Fruit fly (Drosophila melanogaster) whole organism, embryonic: Measurements from ENCODE around the gene CG42486.

Experiments
- ATbp ChIP-seq: fragments of 200-800 bp; sonication (Bioruptor generic); optimal IDR thresholded peaks from 2 replicates; lab custom pipeline; 2017; ENCODE audit warnings: missing biosample characterization, mild to moderate bottlenecking, missing genetic modification characterization, missing genetic modification reagents
- Abd-B ChIP-seq: fragments of 200-800 bp; sonication (Bioruptor generic); optimal IDR thresholded peaks from 2 replicates; lab custom pipeline; 2018; ENCODE audit warnings: missing biosample characterization, mild to moderate bottlenecking, missing genetic modification characterization, moderate library complexity
- Antp ChIP-seq: fragments of 200-800 bp; sonication (Bioruptor generic); optimal IDR thresholded peaks from 3 replicates; lab custom pipeline; 2016; ENCODE audit warnings: missing biosample characterization, missing genetic modification characterization
- CG10543 ChIP-seq: fragments of 200-800 bp; sonication (Bioruptor generic); optimal IDR thresholded peaks from 3 replicates; lab custom pipeline; 2017; ENCODE audit warnings: missing biosample characterization, mild to moderate bottlenecking, missing genetic modification characterization, moderate library complexity
- CG11696 ChIP-seq: fragments of 200-800 bp; sonication (Bioruptor generic); IDR thresholded peaks from 2 replicates; pipeline ENCODE4 v1.3.6; 2022; ENCODE audit warnings: missing biosample characterization, missing genetic modification characterization
- CG12155 ChIP-seq: fragments of 200-800 bp; sonication (Bioruptor generic); optimal IDR thresholded peaks from 3 replicates; lab custom pipeline; 2016; ENCODE audit warnings: missing biosample characterization, missing genetic modification characterization
- CG12769 ChIP-seq: fragments of 200-800 bp; sonication (Bioruptor generic); optimal IDR thresholded peaks from 2 replicates; lab custom pipeline; 2019; ENCODE audit warnings: missing biosample characterization, mild to moderate bottlenecking, missing genetic modification characterization, moderate library complexity
- CG13296 ChIP-seq: fragments of 200-800 bp; sonication (Bioruptor generic); optimal IDR thresholded peaks from 3 replicates; lab custom pipeline; 2018; ENCODE audit warnings: missing biosample characterization, mild to moderate bottlenecking, missing genetic modification characterization
- CG13894 ChIP-seq: fragments of 200-800 bp; sonication (Bioruptor generic); optimal IDR thresholded peaks from 3 replicates; lab custom pipeline; 2018; ENCODE audit warnings: missing biosample characterization, mild to moderate bottlenecking, missing genetic modification characterization, moderate library complexity
- CG14667 ChIP-seq: fragments of 200-800 bp; sonication (Bioruptor generic); IDR thresholded peaks from 2 replicates; pipeline ENCODE4 v1.3.6; 2022; ENCODE audit warnings: missing biosample characterization, missing genetic modification characterization
- CG2199 ChIP-seq: fragments of 200-800 bp; sonication (Bioruptor generic); IDR thresholded peaks from 3 replicates; pipeline ENCODE4 v1.3.6; 2022; ENCODE audit warnings: missing biosample characterization, missing genetic modification characterization
- CG2678 ChIP-seq: fragments of 200-800 bp; sonication (Bioruptor generic); optimal IDR thresholded peaks from 3 replicates; lab custom pipeline; 2019; ENCODE audit warnings: missing biosample characterization, mild to moderate bottlenecking, missing genetic modification characterization, moderate library complexity
- CG30403 ChIP-seq: fragments of 200-800 bp; sonication (Bioruptor generic); optimal IDR thresholded peaks from 3 replicates; lab custom pipeline; 2016; ENCODE audit warnings: missing biosample characterization, missing genetic modification characterization
- CG3163 ChIP-seq: fragments of 200-800 bp; sonication (Bioruptor generic); optimal IDR thresholded peaks from 3 replicates; lab custom pipeline; 2016; ENCODE audit warnings: missing biosample characterization, missing genetic modification characterization
- CG34224 ChIP-seq: fragments of 200-800 bp; sonication (Bioruptor generic); IDR thresholded peaks from 3 replicates; pipeline ENCODE4 v1.3.6; 2022; ENCODE audit warnings: missing biosample characterization, missing genetic modification characterization; ENCODE audit not compliant: partially characterized antibody
- CG34376 ChIP-seq: fragments of 200-800 bp; sonication (Bioruptor generic); optimal IDR thresholded peaks from 2 replicates; lab custom pipeline; 2018; ENCODE audit warnings: missing biosample characterization, mild to moderate bottlenecking, missing genetic modification characterization
- CG3847 ChIP-seq: fragments of 200-800 bp; sonication (Bioruptor generic); IDR thresholded peaks from 2 replicates; pipeline ENCODE4 v1.3.6; 2022; ENCODE audit warnings: missing biosample characterization, missing genetic modification characterization
- CG6175 ChIP-seq: fragments of 200-800 bp; sonication (Bioruptor generic); IDR thresholded peaks from 3 replicates; pipeline ENCODE4 v1.3.6; 2022; ENCODE audit warnings: missing biosample characterization, missing genetic modification characterization
- CG6791 ChIP-seq: fragments of 200-800 bp; sonication (Bioruptor generic); IDR thresholded peaks from 3 replicates; pipeline ENCODE4 v1.3.6; 2022; ENCODE audit warnings: missing biosample characterization, missing genetic modification characterization; ENCODE audit not compliant: partially characterized antibody
- CG8478 ChIP-seq: fragments of >200 bp; optimal IDR thresholded peaks from 2 replicates; lab custom pipeline; 2018
- CG9797 ChIP-seq: fragments of 200-800 bp; sonication (Bioruptor generic); optimal IDR thresholded peaks from 3 replicates; lab custom pipeline; 2018; ENCODE audit warnings: missing biosample characterization, mild to moderate bottlenecking, missing genetic modification characterization
- CTCF ChIP-seq: fragments of 200-800 bp; sonication (Bioruptor generic); optimal IDR thresholded peaks from 2 replicates; lab custom pipeline; 2017; ENCODE audit warnings: missing biosample characterization, mild to moderate bottlenecking, missing genetic modification characterization, moderate library complexity
- CkIIα-i1 ChIP-seq: fragments of 200-800 bp; sonication (Bioruptor generic); IDR thresholded peaks from 2 replicates; pipeline ENCODE4 v1.3.6; 2022; ENCODE audit warnings: missing biosample characterization, missing genetic modification characterization
- Dll ChIP-seq: fragments of 200-800 bp; sonication (Bioruptor generic); IDR thresholded peaks from 4 replicates; pipeline ENCODE4 v1.3.6; 2022; ENCODE audit warnings: missing biosample characterization, missing genetic modification characterization; ENCODE audit not compliant: partially characterized antibody
- ERR ChIP-seq: fragments of 200-800 bp; sonication (Bioruptor generic); optimal IDR thresholded peaks from 2 replicates; lab custom pipeline; 2016; ENCODE audit warnings: missing biosample characterization, missing genetic modification characterization
- HmgZ ChIP-seq: fragments of 200-800 bp; sonication (Bioruptor generic); optimal IDR thresholded peaks from 2 replicates; lab custom pipeline; 2018; ENCODE audit warnings: missing biosample characterization, mild to moderate bottlenecking, missing genetic modification characterization
- Jarid2 ChIP-seq: fragments of 200-800 bp; sonication (Bioruptor generic); optimal IDR thresholded peaks from 3 replicates; lab custom pipeline; 2017; ENCODE audit warnings: mild to moderate bottlenecking, missing biosample characterization, missing genetic modification reagents, missing genetic modification characterization
- Med ChIP-seq: fragments of 200-800 bp; sonication (Bioruptor generic); peaks from one replicate; lab custom pipeline; 2016; ENCODE audit warnings: missing biosample characterization, missing genetic modification characterization, mild to moderate bottlenecking, inconsistent platforms, moderate library complexity
- Ssrp ChIP-seq: fragments of 200-800 bp; sonication (Bioruptor generic); optimal IDR thresholded peaks from 2 replicates; lab custom pipeline; 2018; ENCODE audit warnings: missing biosample characterization, mild to moderate bottlenecking, missing genetic modification characterization, moderate library complexity
- YL-1 ChIP-seq: fragments of 200-800 bp; sonication (Bioruptor generic); optimal IDR thresholded peaks from 3 replicates; lab custom pipeline; 2017; ENCODE audit warnings: missing biosample characterization, mild to moderate bottlenecking, missing genetic modification characterization
- ab ChIP-seq: fragments of 200-800 bp; sonication (Bioruptor generic); optimal IDR thresholded peaks from 2 replicates; lab custom pipeline; 2016; ENCODE audit warnings: missing biosample characterization, missing genetic modification characterization
- amos ChIP-seq: fragments of 200-800 bp; sonication (Bioruptor generic); IDR thresholded peaks from 2 replicates; pipeline ENCODE4 v1.3.6; 2022; ENCODE audit warnings: missing biosample characterization, missing genetic modification characterization; ENCODE audit not compliant: partially characterized antibody
- bab2 ChIP-seq: fragments of 200-800 bp; sonication (Bioruptor generic); optimal IDR thresholded peaks from 2 replicates; lab custom pipeline; 2016; ENCODE audit warnings: missing biosample characterization, missing genetic modification characterization
- ci ChIP-seq: fragments of 200-800 bp; sonication (Bioruptor generic); IDR thresholded peaks from 3 replicates; pipeline ENCODE4 v1.3.6; 2022; ENCODE audit warnings: missing biosample characterization, missing genetic modification characterization
- da ChIP-seq: fragments of 200-800 bp; sonication (Bioruptor generic); optimal IDR thresholded peaks from 2 replicates; lab custom pipeline; 2016; ENCODE audit warnings: missing biosample characterization, missing genetic modification characterization
- dan ChIP-seq: fragments of 200-800 bp; sonication (Bioruptor generic); IDR thresholded peaks from 2 replicates; pipeline ENCODE4 v1.3.6; 2022; ENCODE audit warnings: missing biosample characterization, missing genetic modification characterization
- dm ChIP-seq: fragments of 200-800 bp; sonication (Bioruptor generic); optimal IDR thresholded peaks from 3 replicates; lab custom pipeline; 2016; ENCODE audit warnings: missing biosample characterization, missing genetic modification characterization
- dmrt99B ChIP-seq: fragments of 200-800 bp; sonication (Bioruptor generic); optimal IDR thresholded peaks from 2 replicates; lab custom pipeline; 2018; ENCODE audit warnings: missing biosample characterization, mild to moderate bottlenecking, missing genetic modification characterization, moderate library complexity
- dpn ChIP-seq, 2 experiments: fragments of 200-800 bp; sonication (Bioruptor generic); optimal IDR thresholded peaks; 3 replicates each; lab custom pipeline; 2016; ENCODE audit warnings: missing biosample characterization in 2 of 2, missing genetic modification characterization in 2 of 2
- fd3F ChIP-seq: fragments of 200-800 bp; sonication (Bioruptor generic); optimal IDR thresholded peaks from 2 replicates; lab custom pipeline; 2018; ENCODE audit warnings: missing biosample characterization, mild to moderate bottlenecking, missing genetic modification characterization, moderate library complexity
- gem ChIP-seq: fragments of 200-800 bp; sonication (Bioruptor generic); optimal IDR thresholded peaks from 2 replicates; lab custom pipeline; 2019; ENCODE audit warnings: missing biosample characterization, mild to moderate bottlenecking, missing genetic modification characterization, moderate library complexity
- lov ChIP-seq, 2 experiments: fragments of 200-800 bp in 1 of 2; fragments of >200 bp in 1 of 2; sonication (Bioruptor generic) in 1 of 2; IDR thresholded peaks in 1 of 2; optimal IDR thresholded peaks in 1 of 2; 2 replicates in 1 of 2; 3 replicates in 1 of 2; pipeline versions ENCODE4 v1.3.6 to Lab custom; 2017 to 2022; ENCODE audit warnings: missing biosample characterization in 1 of 2, missing genetic modification characterization in 1 of 2
- otp ChIP-seq: fragments of 200-800 bp; sonication (Bioruptor generic); IDR thresholded peaks from 3 replicates; pipeline ENCODE4, ENCODE4 v1.3.6; 2022; ENCODE audit warnings: missing biosample characterization, missing genetic modification characterization
- sd ChIP-seq: fragments of 200-800 bp; sonication (Bioruptor generic); optimal IDR thresholded peaks from 3 replicates; lab custom pipeline; 2018; ENCODE audit warnings: missing biosample characterization, mild to moderate bottlenecking, missing genetic modification characterization, moderate library complexity
- sisA ChIP-seq: fragments of 200-800 bp; sonication (Bioruptor generic); IDR thresholded peaks from 2 replicates; pipeline ENCODE4 v1.3.6; 2022; ENCODE audit warnings: missing biosample characterization, missing genetic modification characterization
- tap ChIP-seq: fragments of 200-800 bp; optimal IDR thresholded peaks from 3 replicates; lab custom pipeline; 2019; ENCODE audit warnings: missing biosample characterization, mild to moderate bottlenecking, missing genetic modification characterization, moderate library complexity
- ttk ChIP-seq: fragments of 200-800 bp; sonication (Bioruptor generic); IDR thresholded peaks from 2 replicates; pipeline ENCODE4 v2.1.2; 2022; ENCODE audit warnings: missing biosample characterization, missing genetic modification characterization
- tx ChIP-seq: fragments of 200-800 bp; sonication (Bioruptor generic); optimal IDR thresholded peaks from 2 replicates; lab custom pipeline; 2016; ENCODE audit warnings: missing biosample characterization, missing genetic modification characterization

CG42486 gene

DNA sequence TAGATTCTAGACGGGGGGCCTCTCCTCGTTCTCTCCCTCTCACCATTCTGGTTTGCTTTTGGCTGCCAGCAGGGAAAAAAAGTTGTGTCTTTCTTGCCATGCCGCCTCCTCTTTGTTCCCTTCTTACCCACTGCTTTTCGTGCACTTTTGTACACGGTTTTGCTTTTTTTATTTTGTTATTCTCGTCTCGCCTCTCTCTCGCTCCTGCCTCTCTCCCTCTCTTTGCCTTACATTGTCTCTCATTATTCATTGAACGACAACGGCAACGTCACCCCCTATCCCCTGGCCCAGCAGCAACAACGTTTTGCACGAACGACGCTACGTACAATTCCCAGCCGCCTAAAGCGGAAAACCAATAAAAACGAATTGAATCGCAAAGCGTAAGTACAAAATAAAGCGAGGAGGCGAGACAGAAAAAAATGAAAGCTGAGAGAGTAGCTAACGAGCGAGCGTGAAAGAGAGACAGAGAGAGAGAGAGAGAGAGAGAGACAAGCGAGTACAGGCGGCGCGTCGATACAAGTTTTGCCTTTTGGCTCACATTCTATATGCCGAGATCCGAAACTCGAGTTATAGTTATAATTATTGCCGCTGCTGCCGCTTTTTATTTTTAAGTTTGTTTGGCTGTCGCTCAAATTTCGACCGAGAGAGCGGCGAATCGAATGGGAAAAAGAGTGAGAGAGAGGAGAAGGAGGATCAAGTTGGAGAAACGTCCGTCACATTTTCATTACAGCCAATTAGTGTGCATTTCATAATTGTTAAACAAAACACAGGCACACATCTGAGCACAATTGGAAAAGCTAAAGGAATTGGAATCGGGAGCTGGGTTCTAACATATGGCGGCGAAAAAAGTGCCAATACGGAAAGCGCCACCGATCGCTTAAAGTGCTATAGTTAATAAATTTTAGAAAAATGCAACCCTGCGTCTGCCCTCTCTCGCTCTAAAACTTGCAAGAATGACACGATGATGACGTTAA, 35.9 kb upstream of the CG42486 start (continued):
- TF ChIP-seq da (no peak), HmgZ (tag; lab: Kevin White, UChicago) (peak; percentile 81), CG12155 (GFP tag; lab: Kevin White, UChicago) (peak; percentile 15), CkIIα-i1 (GFP tag; lab: Robert Waterston, UW) (no peak), tap (tag; lab: Kevin White, UChicago) (no peak), ab (GFP tag; lab: Kevin White, UChicago) (peak; percentile 18), Ssrp (peak; percentile 18), CG6791 (GFP tag; lab: Robert Waterston, UW) (no peak), sd (tag; lab: Kevin White, UChicago) (peak; percentile 65), gem (tag; lab: Kevin White, UChicago) (peak; percentile 10), CG11696 (no peak), tx (GFP tag; lab: Kevin White, UChicago) (no peak), Jarid2 (no peak), dm (GFP tag; lab: Kevin White, UChicago) (no peak), Antp (GFP tag; lab: Kevin White, UChicago) (peak; percentile 3), CG14667 (no peak), CG2678 (tag; lab: Kevin White, UChicago) (peak; percentile 16), fd3F (no peak), dpn (GFP tag; optimal IDR thresholded peaks at IDR 0.05; lab: Kevin White, UChicago) (peak in 1 of 2 experiments; percentile 7), CG2199 (GFP tag; lab: Robert Waterston, UW) (peak; percentile 72; the same call in 2 of the 3 replicates), ci (GFP tag; lab: Robert Waterston, UW) (peak; percentile 43; the same call in 1 of the 3 replicates), CG9797 (GFP tag; lab: Kevin White, UChicago) (no peak), Abd-B (GFP tag; lab: Kevin White, UChicago) (no peak), bab2 (peak; percentile 6), CG12769 (tag; lab: Kevin White, UChicago) (peak; percentile 72), CG10543 (peak; percentile 79), YL-1 (peak; percentile 1), ttk (GFP tag; lab: Robert Waterston, UW) (no peak), CG3163 (GFP tag; lab: Kevin White, UChicago) (peak; percentile 75), CG6175 (GFP tag; lab: Robert Waterston, UW) (0 out of 3 replicates have a peak, but pooled peaks have one; percentile 34), lov (optimal IDR thresholded peaks at IDR 0.05; lab: Kevin White, UChicago) (no peak), lov (GFP tag; IDR thresholded peaks at IDR 0.05; lab: Robert Waterston, UW) (no peak), CG30403 (GFP tag; lab: Kevin White, UChicago) (no peak), CG34224 (peak; percentile 45; the same call in 2 of the 3 replicates), ERR (GFP tag; lab: Kevin White, UChicago) (peak; percentile 15), CG13296 (no peak), CG3847 (GFP tag; lab: Robert Waterston, UW) (no peak), dan (GFP tag; lab: Robert Waterston, UW) (no peak), dmrt99B (tag; lab: Kevin White, UChicago) (no peak), Dll (GFP tag; lab: Robert Waterston, UW) (peak; percentile 42; the same call in 1 of the 4 replicates), ATbp (GFP tag; lab: Kevin White, UChicago) (no peak), CTCF (peak; percentile 70), CG8478 (lab: Kevin White, UChicago) (peak; percentile 64), CG13894 (peak; percentile 68), amos (GFP tag; lab: Robert Waterston, UW) (peak; percentile 10; the same call in 1 of the 2 replicates), CG34376 (peak; percentile 23), Med (GFP tag; lab: Kevin White, UChicago) (peak; percentile 87), otp (peak; percentile 17; the same call in 1 of the 3 replicates), sisA (GFP tag; lab: Robert Waterston, UW) (no peak)
